Worm (Caenorhabditis elegans) whole organism, L2 larva: ENCODE data around the gene ZK666.1.
"Not testable (repeated sequence)": the region's sequence is repeated elsewhere in the genome, so short reads cannot be mapped to it uniquely, and the experiment has no call there.

ENCODE experiments used
- C34F6.9 ChIP-seq: fragments of 150-350 bp; optimal IDR thresholded peaks from 2 replicates; lab custom pipeline; 2014; ENCODE audit warnings: missing biosample characterization, missing genetic modification characterization
- R02D3.7 ChIP-seq: fragments of 150-350 bp; optimal IDR thresholded peaks from 2 replicates; lab custom pipeline; 2014; ENCODE audit warnings: missing biosample characterization, missing genetic modification characterization
- Y55F3AM.14 ChIP-seq: fragments of 200-800 bp; sonication (Bioruptor generic); optimal IDR thresholded peaks from 2 replicates; lab custom pipeline; 2018; ENCODE audit warnings: mild to moderate bottlenecking, missing genetic modification characterization, missing compliant biosample characterization
- ZK546.5 ChIP-seq: sonication (generic microtip); optimal IDR thresholded peaks from 2 replicates; lab custom pipeline; 2017; ENCODE audit warnings: missing biosample characterization, missing genetic modification characterization
- aly-2 ChIP-seq: fragments of 150-350 bp; optimal IDR thresholded peaks from 2 replicates; lab custom pipeline; 2014; ENCODE audit warnings: missing biosample characterization, missing genetic modification characterization
- ama-1 ChIP-seq: fragments of 150-350 bp; optimal IDR thresholded peaks from 2 replicates; lab custom pipeline; 2018; ENCODE audit warnings: inconsistent platforms
- blmp-1 ChIP-seq: sonication (generic microtip); optimal IDR thresholded peaks from 2 replicates; lab custom pipeline; 2017; ENCODE audit warnings: missing genetic modification characterization, mild to moderate bottlenecking, missing compliant biosample characterization, antibody characterized with exemption, moderate library complexity; ENCODE audit not compliant: insufficient read depth
- ceh-16 ChIP-seq: fragments of 150-350 bp; optimal IDR thresholded peaks from 2 replicates; lab custom pipeline; 2014; ENCODE audit warnings: missing biosample characterization, missing genetic modification characterization
- elt-1 ChIP-seq: fragments of 150-350 bp; optimal IDR thresholded peaks from 2 replicates; lab custom pipeline; 2014; ENCODE audit warnings: missing biosample characterization, missing genetic modification characterization
- elt-3 ChIP-seq: sonication (generic microtip); optimal IDR thresholded peaks from 2 replicates; lab custom pipeline; 2017; ENCODE audit warnings: missing biosample characterization, missing genetic modification characterization
- fos-1 ChIP-seq: fragments of 150-350 bp; optimal IDR thresholded peaks from 2 replicates; lab custom pipeline; 2014; ENCODE audit warnings: missing biosample characterization, missing genetic modification characterization
- gmeb-1 ChIP-seq: fragments of 150-350 bp; optimal IDR thresholded peaks from 2 replicates; lab custom pipeline; 2014; ENCODE audit warnings: missing biosample characterization, missing genetic modification characterization
- lin-11 ChIP-seq: fragments of 150-350 bp; sonication (generic microtip); optimal IDR thresholded peaks from 2 replicates; lab custom pipeline; 2014; ENCODE audit warnings: missing biosample characterization, missing genetic modification characterization, inconsistent platforms, mixed read lengths
- lin-13 ChIP-seq: fragments of 150-350 bp; optimal IDR thresholded peaks from 2 replicates; lab custom pipeline; 2014; ENCODE audit warnings: missing biosample characterization, missing genetic modification reagents, missing genetic modification characterization
- lin-39 ChIP-seq: fragments of 150-350 bp; optimal IDR thresholded peaks from 2 replicates; lab custom pipeline; 2014; ENCODE audit warnings: missing biosample characterization, missing genetic modification reagents, missing genetic modification characterization
- mab-5 ChIP-seq: fragments of 150-350 bp; optimal IDR thresholded peaks from 2 replicates; lab custom pipeline; 2014; ENCODE audit warnings: missing biosample characterization, missing genetic modification characterization
- mbf-1 ChIP-seq: sonication (generic microtip); optimal IDR thresholded peaks from 2 replicates; lab custom pipeline; 2017; ENCODE audit warnings: missing biosample characterization, missing genetic modification characterization
- mdl-1 ChIP-seq, 2 experiments: fragments of 150-350 bp in 1 of 2; sonication (generic microtip) in 1 of 2; optimal IDR thresholded peaks; 2 replicates each; lab custom pipeline; 2017; ENCODE audit warnings: missing biosample characterization in 2 of 2, missing genetic modification characterization in 2 of 2
- nhr-10 ChIP-seq: sonication (generic microtip); optimal IDR thresholded peaks from 2 replicates; lab custom pipeline; 2017; ENCODE audit warnings: missing biosample characterization, missing genetic modification characterization
- nhr-11 ChIP-seq: fragments of 150-350 bp; optimal IDR thresholded peaks from 2 replicates; lab custom pipeline; 2014; ENCODE audit warnings: missing biosample characterization, missing genetic modification characterization
- nhr-12 ChIP-seq: fragments of 150-350 bp; optimal IDR thresholded peaks from 2 replicates; lab custom pipeline; 2014; ENCODE audit warnings: missing biosample characterization, missing genetic modification characterization
- nhr-129 ChIP-seq: fragments of 150-350 bp; optimal IDR thresholded peaks from 2 replicates; lab custom pipeline; 2014; ENCODE audit warnings: missing biosample characterization, missing genetic modification characterization
- nhr-21 ChIP-seq: fragments of 150-350 bp; optimal IDR thresholded peaks from 2 replicates; lab custom pipeline; 2014; ENCODE audit warnings: missing biosample characterization, missing genetic modification characterization
- nhr-23 ChIP-seq: fragments of 150-350 bp; optimal IDR thresholded peaks from 2 replicates; lab custom pipeline; 2014; ENCODE audit warnings: missing biosample characterization, missing genetic modification reagents, missing genetic modification characterization
- nhr-237 ChIP-seq: fragments of 150-350 bp; optimal IDR thresholded peaks from 2 replicates; lab custom pipeline; 2014; ENCODE audit warnings: missing biosample characterization, missing genetic modification characterization
- nhr-25 ChIP-seq: fragments of 150-350 bp; sonication (generic microtip); optimal IDR thresholded peaks from 3 replicates; lab custom pipeline; 2014; ENCODE audit warnings: missing biosample characterization, missing genetic modification characterization
- nhr-6 ChIP-seq: fragments of 150-350 bp; optimal IDR thresholded peaks from 2 replicates; lab custom pipeline; 2014; ENCODE audit warnings: missing biosample characterization, missing genetic modification characterization
- nhr-77 ChIP-seq: fragments of 150-350 bp; optimal IDR thresholded peaks from 2 replicates; lab custom pipeline; 2014; ENCODE audit warnings: missing biosample characterization, missing genetic modification characterization
- peb-1 ChIP-seq: fragments of 150-350 bp; optimal IDR thresholded peaks from 2 replicates; lab custom pipeline; 2014; ENCODE audit warnings: missing biosample characterization, missing genetic modification characterization
- sem-4 ChIP-seq: fragments of 150-350 bp; optimal IDR thresholded peaks from 2 replicates; lab custom pipeline; 2014; ENCODE audit warnings: missing biosample characterization, missing genetic modification reagents, missing genetic modification characterization
- skn-1 ChIP-seq: sonication (generic microtip); optimal IDR thresholded peaks from 2 replicates; lab custom pipeline; 2017; ENCODE audit warnings: missing biosample characterization, missing genetic modification characterization
- sma-3 ChIP-seq: sonication (generic microtip); optimal IDR thresholded peaks from 2 replicates; lab custom pipeline; 2016; ENCODE audit warnings: missing genetic modification reagents, missing genetic modification characterization, missing compliant biosample characterization
- snpc-4 ChIP-seq: fragments of 150-350 bp; optimal IDR thresholded peaks from 2 replicates; lab custom pipeline; 2014; ENCODE audit warnings: missing biosample characterization, missing genetic modification characterization
- unc-39 ChIP-seq: fragments of 150-350 bp; optimal IDR thresholded peaks from 2 replicates; lab custom pipeline; 2014; ENCODE audit warnings: missing biosample characterization, missing genetic modification characterization
- ztf-1 ChIP-seq: fragments of 200-800 bp; sonication (Bioruptor generic); conservative IDR thresholded peaks from 2 replicates; pipeline ENCODE4 v1.3.6; 2022; ENCODE audit warnings: missing genetic modification characterization, missing compliant biosample characterization
- ztf-11 ChIP-seq: sonication (generic microtip); optimal IDR thresholded peaks from 2 replicates; lab custom pipeline; 2017; ENCODE audit warnings: missing biosample characterization, missing genetic modification characterization
- ztf-4 ChIP-seq: fragments of 150-350 bp; optimal IDR thresholded peaks from 2 replicates; lab custom pipeline; 2014; ENCODE audit warnings: missing biosample characterization, missing genetic modification characterization

The ZK666.1 gene

ce11 chrII:10495912-10496311 lies 24.8 kb upstream of the ZK666.1 start, which contains the start of gene ZK666.12:
Gene ZK666.12, plus strand, starts transcription at chrII:10496212.
- TF ChIP-seq nhr-10 (no peak), nhr-237 (no peak), aly-2 (no peak), nhr-23 (tag; lab: Kevin White, UChicago) (no peak), ztf-4 (tag; lab: Kevin White, UChicago) (no peak), lin-39 (tag; lab: Kevin White, UChicago) (no peak), R02D3.7 (tag; lab: Kevin White, UChicago) (no peak), blmp-1 (tag; lab: Kevin White, UChicago) (no peak), sem-4 (tag; lab: Kevin White, UChicago) (no peak), nhr-21 (tag; lab: Kevin White, UChicago) (no peak), mab-5 (tag; lab: Kevin White, UChicago) (no peak), ceh-16 (tag; lab: Kevin White, UChicago) (no peak), nhr-77 (tag; lab: Kevin White, UChicago) (no peak), nhr-6 (tag; lab: Kevin White, UChicago) (no peak), fos-1 (tag; lab: Kevin White, UChicago) (no peak), lin-11 (no peak)

ce11 chrII:10494467-10494866 lies 23.3 kb upstream of the ZK666.1 start, which contains the start of gene ZK666.14:
Gene ZK666.14, plus strand, starts transcription at chrII:10494767.
- TF ChIP-seq mbf-1 (tag; lab: Kevin White, UChicago) = no peak

- not testable (repeated sequence) for TF ChIP-seq ama-1 (lab: Kevin White, UChicago); nhr-77 (tag; lab: Kevin White, UChicago); elt-1 (tag; lab: Kevin White, UChicago)
- TF ChIP-seq, all 48 proteins: peak for 0; not testable (repeated sequence) for 48
Observed at ce11 chrII:10493034-10493433, 21.9 kb upstream of the ZK666.1 start, which contains the start of gene ZK666.8. Gene ZK666.8, minus strand, starts transcription at chrII:10493134.

ce11 chrII:10490329-10490728 lies 19.2 kb upstream of the ZK666.1 start, which contains the start of gene clec-61:
Gene clec-61, minus strand, starts transcription at chrII:10490537.
- TF ChIP-seq ama-1 (lab: Kevin White, UChicago) (no peak), nhr-6 (tag; lab: Kevin White, UChicago) (no peak), fos-1 (tag; lab: Kevin White, UChicago) (no peak), unc-39 (tag; lab: Kevin White, UChicago) (no peak), C34F6.9 (tag; lab: Kevin White, UChicago) (no peak), lin-11 (no peak), nhr-129 (tag; lab: Kevin White, UChicago) (no peak), peb-1 (tag; lab: Kevin White, UChicago) (no peak), ztf-4 (tag; lab: Kevin White, UChicago) (no peak), mdl-1 (tag; optimal IDR thresholded peaks at IDR 0.05; lab: Kevin White, UChicago) (no peak), ZK546.5 (tag; lab: Kevin White, UChicago) (no peak), sem-4 (tag; lab: Kevin White, UChicago) (no peak), nhr-25 (tag; lab: Kevin White, UChicago) (no peak), blmp-1 (tag; lab: Kevin White, UChicago) (no peak), aly-2 (no peak), ztf-1 (GFP tag; lab: Robert Waterston, UW) (no peak), skn-1 (tag; lab: Kevin White, UChicago) (no peak), mab-5 (tag; lab: Kevin White, UChicago) (no peak), nhr-23 (tag; lab: Kevin White, UChicago) (no peak), ztf-11 (tag; lab: Kevin White, UChicago) (no peak)

ce11 chrII:10486738-10487137 lies 15.6 kb upstream of the ZK666.1 start, which contains the start of gene ZK666.15:
Gene ZK666.15, plus strand, starts transcription at chrII:10487038.
- TF ChIP-seq nhr-12 (tag; lab: Kevin White, UChicago) (no peak), elt-3 (no peak), Y55F3AM.14 (GFP tag; lab: Kevin White, UChicago) (no peak), ztf-4 (tag; lab: Kevin White, UChicago) (no peak), nhr-237 (no peak), sma-3 (no peak), ceh-16 (tag; lab: Kevin White, UChicago) (no peak), nhr-21 (tag; lab: Kevin White, UChicago) (no peak), snpc-4 (no peak), C34F6.9 (tag; lab: Kevin White, UChicago) (no peak), ZK546.5 (tag; lab: Kevin White, UChicago) (no peak), lin-13 (GFP tag; lab: Kevin White, UChicago) (no peak), mdl-1 (tag; optimal IDR thresholded peaks at IDR 0.05; lab: Kevin White, UChicago) (no peak), ama-1 (lab: Kevin White, UChicago) (no peak), gmeb-1 (tag; lab: Kevin White, UChicago) (no peak), sem-4 (tag; lab: Kevin White, UChicago) (no peak), R02D3.7 (tag; lab: Kevin White, UChicago) (no peak), nhr-129 (tag; lab: Kevin White, UChicago) (no peak), nhr-11 (tag; lab: Kevin White, UChicago) (no peak)
- TF ChIP-seq, all 48 proteins: peak for 0
